Fruit fly (Drosophila melanogaster) S2 (cell line): ENCODE measurements around the gene CG33630.

Experiments
- CG8478 ChIP-seq: fragments of >200 bp; optimal IDR thresholded peaks from 2 replicates; lab custom pipeline; 2018
- CTCF ChIP-seq, 2 experiments: fragments of >200 bp; optimal IDR thresholded peaks; 2 replicates each; lab custom pipeline; 2018

dm6 chr3R:10097531-10098295 is 35.3 kb downstream of the CG33630 start:
- no peak for TF ChIP-seq CTCF (optimal IDR thresholded peaks at IDR 0.05; lab: Kevin White, UChicago)
- no peak for TF ChIP-seq CG8478 (lab: Kevin White, UChicago)
